Worm (Caenorhabditis elegans) whole organism, L2 larva: ENCODE data around the gene pdfr-1.

Source experiments
- C34F6.9 ChIP-seq: fragments of 150-350 bp; optimal IDR thresholded peaks from 2 replicates; lab custom pipeline; 2014; ENCODE audit warnings: missing biosample characterization, missing genetic modification characterization
- F13H6.1 ChIP-seq: sonication (generic microtip); optimal IDR thresholded peaks from 2 replicates; lab custom pipeline; 2016; ENCODE audit warnings: missing genetic modification characterization, missing compliant biosample characterization
- R02D3.7 ChIP-seq: fragments of 150-350 bp; optimal IDR thresholded peaks from 2 replicates; lab custom pipeline; 2014; ENCODE audit warnings: missing biosample characterization, missing genetic modification characterization
- Y55F3AM.14 ChIP-seq: fragments of 200-800 bp; sonication (Bioruptor generic); optimal IDR thresholded peaks from 2 replicates; lab custom pipeline; 2018; ENCODE audit warnings: mild to moderate bottlenecking, missing genetic modification characterization, missing compliant biosample characterization
- ZK546.5 ChIP-seq: sonication (generic microtip); optimal IDR thresholded peaks from 2 replicates; lab custom pipeline; 2017; ENCODE audit warnings: missing biosample characterization, missing genetic modification characterization
- alr-1 ChIP-seq: fragments of 150-350 bp; optimal IDR thresholded peaks from 2 replicates; lab custom pipeline; 2014; ENCODE audit warnings: missing biosample characterization, missing genetic modification characterization
- aly-2 ChIP-seq: fragments of 150-350 bp; optimal IDR thresholded peaks from 2 replicates; lab custom pipeline; 2014; ENCODE audit warnings: missing biosample characterization, missing genetic modification characterization
- ama-1 ChIP-seq: fragments of 150-350 bp; optimal IDR thresholded peaks from 2 replicates; lab custom pipeline; 2018; ENCODE audit warnings: inconsistent platforms
- blmp-1 ChIP-seq: sonication (generic microtip); optimal IDR thresholded peaks from 2 replicates; lab custom pipeline; 2017; ENCODE audit warnings: missing genetic modification characterization, mild to moderate bottlenecking, missing compliant biosample characterization, antibody characterized with exemption, moderate library complexity; ENCODE audit not compliant: insufficient read depth
- ceh-16 ChIP-seq: fragments of 150-350 bp; optimal IDR thresholded peaks from 2 replicates; lab custom pipeline; 2014; ENCODE audit warnings: missing biosample characterization, missing genetic modification characterization
- ceh-82 ChIP-seq: fragments of 150-350 bp; optimal IDR thresholded peaks from 2 replicates; lab custom pipeline; 2014; ENCODE audit warnings: missing biosample characterization, missing genetic modification characterization
- crh-2 ChIP-seq: sonication (generic microtip); optimal IDR thresholded peaks from 2 replicates; lab custom pipeline; 2017; ENCODE audit warnings: missing biosample characterization, missing genetic modification characterization
- dmd-4 ChIP-seq: sonication (generic microtip); optimal IDR thresholded peaks from 2 replicates; lab custom pipeline; 2017; ENCODE audit warnings: missing biosample characterization, missing genetic modification characterization
- elt-1 ChIP-seq: fragments of 150-350 bp; optimal IDR thresholded peaks from 2 replicates; lab custom pipeline; 2014; ENCODE audit warnings: missing biosample characterization, missing genetic modification characterization
- elt-3 ChIP-seq: sonication (generic microtip); optimal IDR thresholded peaks from 2 replicates; lab custom pipeline; 2017; ENCODE audit warnings: missing biosample characterization, missing genetic modification characterization
- fos-1 ChIP-seq: fragments of 150-350 bp; optimal IDR thresholded peaks from 2 replicates; lab custom pipeline; 2014; ENCODE audit warnings: missing biosample characterization, missing genetic modification characterization
- lin-11 ChIP-seq: fragments of 150-350 bp; sonication (generic microtip); optimal IDR thresholded peaks from 2 replicates; lab custom pipeline; 2014; ENCODE audit warnings: missing biosample characterization, missing genetic modification characterization, inconsistent platforms, mixed read lengths
- lin-39 ChIP-seq: fragments of 150-350 bp; optimal IDR thresholded peaks from 2 replicates; lab custom pipeline; 2014; ENCODE audit warnings: missing biosample characterization, missing genetic modification reagents, missing genetic modification characterization
- lsy-2 ChIP-seq, 2 experiments: fragments of 150-350 bp in 1 of 2; sonication (generic microtip) in 1 of 2; optimal IDR thresholded peaks; 2 replicates each; lab custom pipeline; 2014 to 2017; ENCODE audit warnings: missing biosample characterization in 2 of 2, missing genetic modification characterization in 2 of 2
- mab-5 ChIP-seq: fragments of 150-350 bp; optimal IDR thresholded peaks from 2 replicates; lab custom pipeline; 2014; ENCODE audit warnings: missing biosample characterization, missing genetic modification characterization
- mbf-1 ChIP-seq: sonication (generic microtip); optimal IDR thresholded peaks from 2 replicates; lab custom pipeline; 2017; ENCODE audit warnings: missing biosample characterization, missing genetic modification characterization
- mdl-1 ChIP-seq, 2 experiments: fragments of 150-350 bp in 1 of 2; sonication (generic microtip) in 1 of 2; optimal IDR thresholded peaks; 2 replicates each; lab custom pipeline; 2017; ENCODE audit warnings: missing biosample characterization in 2 of 2, missing genetic modification characterization in 2 of 2
- nhr-10 ChIP-seq: sonication (generic microtip); optimal IDR thresholded peaks from 2 replicates; lab custom pipeline; 2017; ENCODE audit warnings: missing biosample characterization, missing genetic modification characterization
- nhr-11 ChIP-seq: fragments of 150-350 bp; optimal IDR thresholded peaks from 2 replicates; lab custom pipeline; 2014; ENCODE audit warnings: missing biosample characterization, missing genetic modification characterization
- nhr-12 ChIP-seq: fragments of 150-350 bp; optimal IDR thresholded peaks from 2 replicates; lab custom pipeline; 2014; ENCODE audit warnings: missing biosample characterization, missing genetic modification characterization
- nhr-129 ChIP-seq: fragments of 150-350 bp; optimal IDR thresholded peaks from 2 replicates; lab custom pipeline; 2014; ENCODE audit warnings: missing biosample characterization, missing genetic modification characterization
- nhr-23 ChIP-seq: fragments of 150-350 bp; optimal IDR thresholded peaks from 2 replicates; lab custom pipeline; 2014; ENCODE audit warnings: missing biosample characterization, missing genetic modification reagents, missing genetic modification characterization
- nhr-237 ChIP-seq: fragments of 150-350 bp; optimal IDR thresholded peaks from 2 replicates; lab custom pipeline; 2014; ENCODE audit warnings: missing biosample characterization, missing genetic modification characterization
- nhr-25 ChIP-seq: fragments of 150-350 bp; sonication (generic microtip); optimal IDR thresholded peaks from 3 replicates; lab custom pipeline; 2014; ENCODE audit warnings: missing biosample characterization, missing genetic modification characterization
- peb-1 ChIP-seq: fragments of 150-350 bp; optimal IDR thresholded peaks from 2 replicates; lab custom pipeline; 2014; ENCODE audit warnings: missing biosample characterization, missing genetic modification characterization
- sem-4 ChIP-seq: fragments of 150-350 bp; optimal IDR thresholded peaks from 2 replicates; lab custom pipeline; 2014; ENCODE audit warnings: missing biosample characterization, missing genetic modification reagents, missing genetic modification characterization
- skn-1 ChIP-seq: sonication (generic microtip); optimal IDR thresholded peaks from 2 replicates; lab custom pipeline; 2017; ENCODE audit warnings: missing biosample characterization, missing genetic modification characterization
- sma-3 ChIP-seq: sonication (generic microtip); optimal IDR thresholded peaks from 2 replicates; lab custom pipeline; 2016; ENCODE audit warnings: missing genetic modification reagents, missing genetic modification characterization, missing compliant biosample characterization
- sma-9 ChIP-seq, 2 experiments: fragments of 150-350 bp in 1 of 2; sonication (generic microtip) in 1 of 2; optimal IDR thresholded peaks; 2 replicates each; lab custom pipeline; 2014 to 2016; ENCODE audit warnings: missing genetic modification characterization in 2 of 2, mild to moderate bottlenecking in 1 of 2, missing biosample characterization in 1 of 2, missing compliant biosample characterization in 1 of 2, missing genetic modification reagents in 1 of 2, moderate library complexity in 1 of 2
- snpc-4 ChIP-seq: fragments of 150-350 bp; optimal IDR thresholded peaks from 2 replicates; lab custom pipeline; 2014; ENCODE audit warnings: missing biosample characterization, missing genetic modification characterization
- unc-39 ChIP-seq: fragments of 150-350 bp; optimal IDR thresholded peaks from 2 replicates; lab custom pipeline; 2014; ENCODE audit warnings: missing biosample characterization, missing genetic modification characterization
- unc-55 ChIP-seq: fragments of 150-350 bp; sonication (generic microtip); optimal IDR thresholded peaks from 3 replicates; lab custom pipeline; 2014; ENCODE audit warnings: missing biosample characterization, missing genetic modification reagents, missing genetic modification characterization
- unc-62 ChIP-seq: fragments of 150-350 bp; optimal IDR thresholded peaks from 2 replicates; lab custom pipeline; 2014; ENCODE audit warnings: missing biosample characterization, missing genetic modification reagents, missing genetic modification characterization
- zag-1 ChIP-seq: fragments of 150-350 bp; optimal IDR thresholded peaks from 2 replicates; lab custom pipeline; 2014; ENCODE audit warnings: missing biosample characterization, missing genetic modification characterization
- ztf-1 ChIP-seq: fragments of 200-800 bp; sonication (Bioruptor generic); conservative IDR thresholded peaks from 2 replicates; pipeline ENCODE4 v1.3.6; 2022; ENCODE audit warnings: missing genetic modification characterization, missing compliant biosample characterization
- ztf-11 ChIP-seq: sonication (generic microtip); optimal IDR thresholded peaks from 2 replicates; lab custom pipeline; 2017; ENCODE audit warnings: missing biosample characterization, missing genetic modification characterization
- ztf-4 ChIP-seq: fragments of 150-350 bp; optimal IDR thresholded peaks from 2 replicates; lab custom pipeline; 2014; ENCODE audit warnings: missing biosample characterization, missing genetic modification characterization

Gene pdfr-1

DNA sequence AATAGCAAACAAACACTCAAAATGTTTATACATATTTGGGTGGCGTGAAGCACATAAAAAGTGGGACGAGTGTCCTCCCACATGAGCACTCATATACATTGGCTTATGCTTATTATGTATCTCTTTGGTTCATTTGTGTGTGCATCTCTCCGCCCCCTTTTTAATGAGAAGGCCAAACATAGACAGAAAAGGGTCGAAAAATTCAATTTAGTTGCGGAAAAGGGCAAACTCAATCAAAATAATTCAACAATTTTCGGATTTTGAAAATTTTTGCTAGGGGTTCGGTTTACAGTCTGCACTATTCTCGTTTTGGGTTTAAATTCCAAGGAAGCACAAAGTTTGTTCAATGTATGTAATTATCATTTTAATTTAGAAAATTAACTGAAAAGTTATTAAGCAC, 4.3 kb downstream of the pdfr-1 start:
- TF ChIP-seq elt-1 (tag; lab: Kevin White, UChicago), result no peak
- TF ChIP-seq unc-55, result no peak
- no peak for TF ChIP-seq nhr-10 (tag; lab: Kevin White, UChicago)
- TF ChIP-seq sem-4 (tag; lab: Kevin White, UChicago), result no peak
- TF ChIP-seq mbf-1, result no peak
- TF ChIP-seq ztf-1 (GFP tag; lab: Robert Waterston, UW), result no peak
- no peak for TF ChIP-seq crh-2 (tag; lab: Kevin White, UChicago)
- no peak for TF ChIP-seq skn-1 (tag; lab: Kevin White, UChicago)
- TF ChIP-seq sma-9 (GFP tag; optimal IDR thresholded peaks at IDR 0.05; lab: Kevin White, UChicago), result no peak
- TF ChIP-seq sma-9 (tag; optimal IDR thresholded peaks at IDR 0.05; lab: Kevin White, UChicago), result no peak
- no peak for TF ChIP-seq nhr-23 (tag; lab: Kevin White, UChicago)
- no peak for TF ChIP-seq mdl-1 (tag; optimal IDR thresholded peaks at IDR 0.05; lab: Kevin White, UChicago)
- no peak for TF ChIP-seq nhr-25 (tag; lab: Kevin White, UChicago)
- TF ChIP-seq unc-39 (tag; lab: Kevin White, UChicago), result no peak
- TF ChIP-seq nhr-12, result no peak

DNA sequence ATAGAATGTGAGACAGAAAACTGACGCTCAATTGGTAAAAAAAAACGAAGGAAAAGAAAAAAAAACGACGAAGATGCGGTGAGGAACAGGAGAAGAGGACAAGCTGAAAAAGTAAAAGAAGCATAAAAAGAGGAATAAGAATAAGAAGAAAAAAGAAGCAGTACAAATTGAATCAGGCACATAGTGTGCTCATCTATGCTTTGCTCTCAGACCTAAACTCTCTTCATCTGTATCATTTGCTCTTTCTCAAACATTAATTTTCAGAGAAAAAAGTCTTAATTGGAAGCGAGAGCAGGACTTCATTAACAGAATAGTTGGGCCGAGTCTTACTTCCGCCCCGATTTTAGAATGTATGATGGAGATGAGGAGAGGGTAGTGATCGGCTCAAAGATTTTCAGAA, 5.0 kb downstream of the pdfr-1 start:
- no peak for TF ChIP-seq unc-62 (GFP tag; lab: Kevin White, UChicago)
- TF ChIP-seq ceh-16 (tag; lab: Kevin White, UChicago), result no peak
- peak; percentile 21 for TF ChIP-seq sma-9 (GFP tag; optimal IDR thresholded peaks at IDR 0.05; lab: Kevin White, UChicago)
- no peak for TF ChIP-seq sma-9 (tag; optimal IDR thresholded peaks at IDR 0.05; lab: Kevin White, UChicago)
- TF ChIP-seq lsy-2 (tag; optimal IDR thresholded peaks at IDR 0.05; lab: Kevin White, UChicago), result peak in 1 of 2 experiments; percentile 4
- TF ChIP-seq elt-1 (tag; lab: Kevin White, UChicago), result no peak
- no peak for TF ChIP-seq R02D3.7 (tag; lab: Kevin White, UChicago)
- no peak for TF ChIP-seq ztf-4
- no peak for TF ChIP-seq zag-1
- peak; percentile 44 for TF ChIP-seq C34F6.9 (tag; lab: Kevin White, UChicago)
- TF ChIP-seq lin-39 (tag; lab: Kevin White, UChicago), result no peak
- TF ChIP-seq mbf-1, result no peak
- no peak for TF ChIP-seq unc-39 (tag; lab: Kevin White, UChicago)
- TF ChIP-seq ztf-11 (tag; lab: Kevin White, UChicago), result no peak

DNA sequence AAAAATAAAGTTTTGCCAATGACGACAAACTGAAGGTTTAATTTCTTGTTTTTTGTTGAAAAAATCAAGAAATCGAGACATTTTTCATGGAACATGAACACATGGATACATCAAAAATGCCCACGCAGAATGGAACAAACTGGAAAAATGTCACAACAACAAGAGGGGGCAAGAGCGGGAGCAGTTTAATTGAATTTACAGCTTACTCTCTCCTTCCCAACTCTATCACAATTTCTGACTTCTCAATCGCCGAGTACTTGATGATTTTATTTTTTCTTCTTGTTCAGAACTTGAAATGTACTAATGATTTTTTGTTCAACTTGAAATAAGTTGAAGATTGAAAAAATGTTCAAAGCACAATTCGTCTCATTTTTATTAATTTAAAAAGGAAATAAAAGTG, 6.6 kb downstream of the pdfr-1 start:
- TF ChIP-seq snpc-4 (tag; lab: Kevin White, UChicago) (no peak), sem-4 (tag; lab: Kevin White, UChicago) (no peak), elt-3 (tag; lab: Kevin White, UChicago) (no peak), F13H6.1 (tag; lab: Kevin White, UChicago) (no peak), ceh-16 (tag; lab: Kevin White, UChicago) (no peak), unc-55 (no peak), fos-1 (no peak), mab-5 (tag; lab: Kevin White, UChicago) (no peak), unc-39 (tag; lab: Kevin White, UChicago) (no peak), lsy-2 (tag; optimal IDR thresholded peaks at IDR 0.05; lab: Kevin White, UChicago) (no peak)

DNA sequence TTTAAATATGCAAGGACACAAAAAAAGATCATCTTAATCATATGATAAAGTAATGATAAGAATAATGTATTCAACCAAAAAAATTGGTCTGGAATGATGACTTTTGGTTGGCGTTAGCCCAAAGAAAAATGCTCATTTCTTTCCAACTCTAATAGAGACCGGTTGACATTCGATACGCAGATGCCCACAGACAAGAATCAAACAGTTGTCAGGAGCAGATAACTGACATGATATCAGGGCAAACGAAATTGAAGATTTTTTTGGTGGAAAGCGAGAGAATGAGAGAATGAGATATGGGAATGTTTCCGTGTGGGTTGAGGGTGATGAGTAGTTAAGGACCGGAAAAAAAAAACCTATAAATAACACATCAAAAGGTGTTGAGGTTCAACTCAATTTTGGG, 12.9 kb downstream of the pdfr-1 start:
- TF ChIP-seq unc-55 (no peak), nhr-129 (tag; lab: Kevin White, UChicago) (peak; percentile 4), sem-4 (tag; lab: Kevin White, UChicago) (no peak)

DNA sequence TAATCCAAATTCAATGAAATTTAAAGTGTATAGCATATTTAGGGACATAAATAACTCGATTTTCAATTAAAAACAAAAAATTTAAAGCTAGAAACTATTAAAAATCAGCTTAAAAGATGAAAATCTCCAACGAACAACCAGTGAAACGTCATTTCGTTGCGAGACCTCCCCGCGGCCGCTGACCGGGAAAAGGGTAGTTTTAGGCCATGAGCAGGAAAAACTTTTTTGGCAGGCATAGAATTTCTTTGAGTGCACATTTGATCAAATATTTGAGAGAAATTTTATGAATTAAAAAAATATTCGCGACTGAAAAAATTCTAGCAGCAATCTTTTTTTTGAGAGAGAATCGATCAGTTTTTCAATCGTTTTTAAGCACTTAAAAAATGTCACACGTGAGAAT, 26.6 kb downstream of the pdfr-1 start:
- TF ChIP-seq blmp-1 (tag; lab: Kevin White, UChicago), result no peak
- TF ChIP-seq nhr-11 (tag; lab: Kevin White, UChicago), result no peak
- TF ChIP-seq lin-39 (tag; lab: Kevin White, UChicago), result no peak
- TF ChIP-seq elt-1 (tag; lab: Kevin White, UChicago), result no peak
- TF ChIP-seq unc-55, result peak; percentile 75
- TF ChIP-seq nhr-237 (tag; lab: Kevin White, UChicago), result no peak
- TF ChIP-seq ceh-16 (tag; lab: Kevin White, UChicago), result no peak
- TF ChIP-seq lsy-2 (tag; optimal IDR thresholded peaks at IDR 0.05; lab: Kevin White, UChicago), result peak in 1 of 2 experiments; percentile 78
- no peak for TF ChIP-seq R02D3.7 (tag; lab: Kevin White, UChicago)
- peak; percentile 5 for TF ChIP-seq sma-3
- no peak for TF ChIP-seq ztf-1 (GFP tag; lab: Robert Waterston, UW)
- peak; percentile 9 for TF ChIP-seq sma-9 (GFP tag; optimal IDR thresholded peaks at IDR 0.05; lab: Kevin White, UChicago)
- TF ChIP-seq sma-9 (tag; optimal IDR thresholded peaks at IDR 0.05; lab: Kevin White, UChicago), result no peak
- no peak for TF ChIP-seq ama-1 (lab: Kevin White, UChicago)
- no peak for TF ChIP-seq mdl-1 (tag; optimal IDR thresholded peaks at IDR 0.05; lab: Kevin White, UChicago)
- TF ChIP-seq Y55F3AM.14 (GFP tag; lab: Kevin White, UChicago), result no peak
- no peak for TF ChIP-seq nhr-129 (tag; lab: Kevin White, UChicago)
- no peak for TF ChIP-seq nhr-12
- no peak for TF ChIP-seq F13H6.1 (tag; lab: Kevin White, UChicago)
- peak; percentile 27 for TF ChIP-seq lin-11
- TF ChIP-seq dmd-4 (tag; lab: Kevin White, UChicago), result no peak
- TF ChIP-seq sem-4 (tag; lab: Kevin White, UChicago), result no peak
- no peak for TF ChIP-seq ceh-82 (tag; lab: Kevin White, UChicago)
- peak; percentile 68 for TF ChIP-seq C34F6.9 (tag; lab: Kevin White, UChicago)
- TF ChIP-seq ZK546.5 (tag; lab: Kevin White, UChicago), result no peak
- no peak for TF ChIP-seq aly-2
- no peak for TF ChIP-seq ztf-11 (tag; lab: Kevin White, UChicago)
- no peak for TF ChIP-seq elt-3 (tag; lab: Kevin White, UChicago)
- no peak for TF ChIP-seq alr-1 (tag; lab: Kevin White, UChicago)
- no peak for TF ChIP-seq peb-1 (tag; lab: Kevin White, UChicago)
- TF ChIP-seq snpc-4 (tag; lab: Kevin White, UChicago), result no peak
